Worm (Caenorhabditis elegans) whole organism, young adult: ENCODE results near the gene T06E6.1.
A peak's percentile ranks its signal among the peaks of the same experiment; 100 is the strongest.

ENCODE experiments used
- B0336.3 ChIP-seq: fragments of 200-800 bp; sonication (Bioruptor generic); IDR thresholded peaks from 2 replicates; pipeline ENCODE4 v1.3.6; 2022; ENCODE audit warnings: missing genetic modification characterization, missing compliant biosample characterization
- F22D6.2 ChIP-seq: sonication (generic microtip); optimal IDR thresholded peaks from 2 replicates; lab custom pipeline; 2016; ENCODE audit warnings: mild to moderate bottlenecking, missing genetic modification characterization, missing compliant biosample characterization
- F49E8.2 ChIP-seq: sonication (generic microtip); optimal IDR thresholded peaks from 3 replicates; lab custom pipeline; 2017; ENCODE audit warnings: missing genetic modification characterization, mild to moderate bottlenecking, missing compliant biosample characterization, antibody characterized with exemption, moderate library complexity; ENCODE audit not compliant: insufficient read depth
- F52B5.7 ChIP-seq: sonication (generic microtip); optimal IDR thresholded peaks from 2 replicates; lab custom pipeline; 2016; ENCODE audit warnings: mild to moderate bottlenecking, missing genetic modification characterization, missing compliant biosample characterization
- F57C9.4 ChIP-seq: sonication (generic microtip); optimal IDR thresholded peaks from 2 replicates; lab custom pipeline; 2017; ENCODE audit warnings: mild to moderate bottlenecking, missing genetic modification characterization, missing compliant biosample characterization
- T07F8.4 ChIP-seq: sonication (generic microtip); optimal IDR thresholded peaks from 2 replicates; lab custom pipeline; 2016; ENCODE audit warnings: mild to moderate bottlenecking, missing genetic modification characterization, moderate library complexity, missing compliant biosample characterization
- T26A5.8 ChIP-seq: sonication (generic microtip); optimal IDR thresholded peaks from 2 replicates; lab custom pipeline; 2016; ENCODE audit warnings: missing genetic modification characterization, missing compliant biosample characterization
- Y56A3A.18 ChIP-seq: fragments of 200-800 bp; sonication (Bioruptor generic); IDR thresholded peaks from 2 replicates; pipeline ENCODE4 v1.3.6; 2022; ENCODE audit warnings: missing genetic modification reagents, missing genetic modification characterization, missing compliant biosample characterization
- ZK185.1 ChIP-seq: sonication (generic microtip); optimal IDR thresholded peaks from 2 replicates; lab custom pipeline; 2016; ENCODE audit warnings: mild to moderate bottlenecking, missing genetic modification characterization, missing compliant biosample characterization; ENCODE audit not compliant: poor library complexity, severe bottlenecking
- akir-1 ChIP-seq: fragments of 200-800 bp; sonication (Bioruptor generic); optimal IDR thresholded peaks from 2 replicates; lab custom pipeline; 2018; ENCODE audit warnings: mild to moderate bottlenecking, missing genetic modification characterization, moderate library complexity, missing compliant biosample characterization
- ama-1 ChIP-seq, 3 experiments: fragments of 150-350 bp in 1 of 3; sonication (generic microtip) in 2 of 3; optimal IDR thresholded peaks; 2 replicates each; lab custom pipeline; 2014 to 2018; ENCODE audit warnings: missing biosample characterization in 2 of 3, missing genetic modification characterization in 2 of 3, missing genetic modification reagents in 2 of 3
- atf-7 ChIP-seq: sonication (generic microtip); optimal IDR thresholded peaks from 2 replicates; lab custom pipeline; 2017; ENCODE audit warnings: mild to moderate bottlenecking, missing genetic modification characterization, missing compliant biosample characterization
- athp-1 ChIP-seq: sonication (generic microtip); optimal IDR thresholded peaks from 2 replicates; lab custom pipeline; 2017; ENCODE audit warnings: mild to moderate bottlenecking, missing genetic modification characterization, missing compliant biosample characterization
- cebp-1 ChIP-seq, 2 experiments: fragments of 200-800 bp in 1 of 2; sonication (Bioruptor generic) in 1 of 2; sonication (generic microtip) in 1 of 2; IDR thresholded peaks in 1 of 2; optimal IDR thresholded peaks in 1 of 2; 2 replicates each; pipeline versions ENCODE4 v1.3.6 to Lab custom; 2017 to 2022; ENCODE audit warnings: missing compliant biosample characterization in 2 of 2, missing genetic modification characterization in 2 of 2, mild to moderate bottlenecking in 1 of 2, missing genetic modification reagents in 1 of 2, moderate library complexity in 1 of 2
- ceh-27 ChIP-seq: fragments of 200-800 bp; sonication (Bioruptor generic); optimal IDR thresholded peaks from 2 replicates; lab custom pipeline; 2018; ENCODE audit warnings: mild to moderate bottlenecking, missing genetic modification characterization, moderate library complexity, missing compliant biosample characterization
- ceh-79 ChIP-seq: sonication (generic microtip); optimal IDR thresholded peaks from 2 replicates; lab custom pipeline; 2017; ENCODE audit warnings: mild to moderate bottlenecking, missing genetic modification characterization, missing compliant biosample characterization
- dpff-1 ChIP-seq: sonication (generic microtip); optimal IDR thresholded peaks from 2 replicates; lab custom pipeline; 2017; ENCODE audit warnings: mild to moderate bottlenecking, missing genetic modification characterization, missing compliant biosample characterization
- egl-44 ChIP-seq: fragments of 200-800 bp; sonication (Bioruptor generic); IDR thresholded peaks from 2 replicates; pipeline ENCODE4 v1.3.6; 2022; ENCODE audit warnings: missing genetic modification reagents, missing genetic modification characterization, missing compliant biosample characterization
- ekl-4 ChIP-seq: fragments of 200-800 bp; sonication (Bioruptor generic); IDR thresholded peaks from 2 replicates; pipeline ENCODE4 v1.3.6; 2022; ENCODE audit warnings: missing genetic modification reagents, missing genetic modification characterization, missing compliant biosample characterization
- fkh-3 ChIP-seq: sonication (generic microtip); optimal IDR thresholded peaks from 2 replicates; lab custom pipeline; 2016; ENCODE audit warnings: mild to moderate bottlenecking, missing genetic modification characterization, missing compliant biosample characterization
- him-1 ChIP-seq: sonication (generic microtip); optimal IDR thresholded peaks from 2 replicates; lab custom pipeline; 2016; ENCODE audit warnings: missing genotype, missing genetic modification reagents, missing genetic modification characterization, missing compliant biosample characterization
- hlh-26 ChIP-seq: fragments of 200-800 bp; sonication (Bioruptor generic); conservative IDR thresholded peaks from 2 replicates; pipeline ENCODE4 v1.3.6; 2022; ENCODE audit warnings: missing genetic modification reagents, missing genetic modification characterization, missing compliant biosample characterization
- hsf-1 ChIP-seq: fragments of 200-800 bp; sonication (Bioruptor generic); IDR thresholded peaks from 2 replicates; pipeline ENCODE4 v1.3.6; 2022; ENCODE audit warnings: missing genetic modification reagents, missing genetic modification characterization, missing compliant biosample characterization
- lin-54 ChIP-seq: fragments of 200-800 bp; sonication (Bioruptor generic); optimal IDR thresholded peaks from 2 replicates; lab custom pipeline; 2018; ENCODE audit warnings: mild to moderate bottlenecking, missing genetic modification characterization, missing compliant biosample characterization
- lsl-1 ChIP-seq: fragments of 200-800 bp; sonication (Bioruptor generic); optimal IDR thresholded peaks from 2 replicates; lab custom pipeline; 2018; ENCODE audit warnings: mild to moderate bottlenecking, missing genetic modification characterization, moderate library complexity, missing compliant biosample characterization
- madf-10 ChIP-seq: sonication (generic microtip); optimal IDR thresholded peaks from 2 replicates; lab custom pipeline; 2016; ENCODE audit warnings: mild to moderate bottlenecking, missing genetic modification characterization, missing compliant biosample characterization
- madf-8 ChIP-seq: fragments of 200-800 bp; sonication (Bioruptor generic); conservative IDR thresholded peaks from 2 replicates; pipeline ENCODE4 v1.3.6; 2022; ENCODE audit warnings: missing genetic modification reagents, missing genetic modification characterization, missing compliant biosample characterization
- nfya-1 ChIP-seq: sonication (generic microtip); optimal IDR thresholded peaks from 2 replicates; lab custom pipeline; 2017; ENCODE audit warnings: antibody characterized with exemption, missing compliant biosample characterization, missing genetic modification characterization, borderline replicate concordance; ENCODE audit not compliant: insufficient read depth
- repo-1 ChIP-seq: sonication (generic microtip); optimal IDR thresholded peaks from 2 replicates; lab custom pipeline; 2017; ENCODE audit warnings: mild to moderate bottlenecking, missing genetic modification characterization, missing compliant biosample characterization
- snpc-1.1 ChIP-seq: sonication (generic microtip); optimal IDR thresholded peaks from 2 replicates; lab custom pipeline; 2017; ENCODE audit warnings: missing genetic modification characterization, mild to moderate bottlenecking, missing compliant biosample characterization, antibody characterized with exemption, moderate library complexity, missing genotype, missing genetic modification reagents; ENCODE audit not compliant: insufficient read depth
- snpc-4 ChIP-seq, 5 experiments: fragments of 150-350 bp in 1 of 5; sonication (generic microtip) in 4 of 5; optimal IDR thresholded peaks; 2 replicates each; lab custom pipeline; 2014 to 2018; ENCODE audit warnings: missing genetic modification characterization in 5 of 5, missing biosample characterization in 3 of 5, antibody characterized with exemption in 2 of 5, mild to moderate bottlenecking in 2 of 5, missing compliant biosample characterization in 2 of 5, missing genotype in 2 of 5, moderate library complexity in 2 of 5, missing genetic modification reagents in 1 of 5
- tlf-1 ChIP-seq: fragments of 200-800 bp; sonication (Bioruptor generic); optimal IDR thresholded peaks from 2 replicates; lab custom pipeline; 2018; ENCODE audit warnings: mild to moderate bottlenecking, missing genetic modification characterization, missing compliant biosample characterization
- unc-62 ChIP-seq: fragments of 150-350 bp; optimal IDR thresholded peaks from 2 replicates; lab custom pipeline; 2014; ENCODE audit warnings: missing biosample characterization, missing genetic modification reagents, missing genetic modification characterization
- xnd-1 ChIP-seq: sonication (generic microtip); optimal IDR thresholded peaks from 2 replicates; lab custom pipeline; 2016; ENCODE audit warnings: missing genotype, missing genetic modification reagents, missing genetic modification characterization, missing compliant biosample characterization
- zim-3 ChIP-seq: sonication (generic microtip); optimal IDR thresholded peaks from 2 replicates; lab custom pipeline; 2017; ENCODE audit warnings: mild to moderate bottlenecking, missing genetic modification characterization, moderate library complexity, missing compliant biosample characterization
- ztf-25 ChIP-seq: fragments of 200-800 bp; sonication (Bioruptor generic); IDR thresholded peaks from 2 replicates; pipeline ENCODE4 v1.3.6; 2022; ENCODE audit warnings: missing genetic modification reagents, missing genetic modification characterization, missing compliant biosample characterization

T06E6.1 gene

ce11 chrV:15394906-15395305 is at the start of gene T06E6.1:
T06E6.1 (minus strand) TSS chrV:15394961.
- no peak for TF ChIP-seq B0336.3 (GFP tag; lab: Robert Waterston, UW)
- TF ChIP-seq lin-54 (GFP tag; lab: Kevin White, UChicago): peak; percentile 10
- TF ChIP-seq, all 124 proteins: peak for 1

ce11 chrV:15444188-15444587 is 49.4 kb upstream of the T06E6.1 start, which contains the start of gene T26H5.11:
T26H5.11 (minus strand) TSS chrV:15444288.
- TF ChIP-seq B0336.3 (GFP tag; lab: Robert Waterston, UW): no peak
- TF ChIP-seq hsf-1 (GFP tag; lab: Robert Waterston, UW): no peak
- TF ChIP-seq F52B5.7 (tag; lab: Kevin White, UChicago): no peak
- no peak for TF ChIP-seq cebp-1 (GFP tag; IDR thresholded peaks at IDR 0.05; lab: Robert Waterston, UW)
- no peak for TF ChIP-seq cebp-1 (tag; optimal IDR thresholded peaks at IDR 0.05; lab: Kevin White, UChicago)
- no peak for TF ChIP-seq nfya-1 (tag; lab: Kevin White, UChicago)
- no peak for TF ChIP-seq xnd-1 (tag; lab: Kevin White, UChicago)
- no peak for TF ChIP-seq repo-1 (tag; lab: Kevin White, UChicago)
- TF ChIP-seq zim-3 (tag; lab: Kevin White, UChicago): no peak
- TF ChIP-seq lsl-1 (GFP tag; lab: Kevin White, UChicago): no peak

- TF ChIP-seq fkh-3 (tag; lab: Kevin White, UChicago) (no peak), ama-1 (optimal IDR thresholded peaks at IDR 0.05; lab: Kevin White, UChicago) (no peak), ama-1 (GFP tag; optimal IDR thresholded peaks at IDR 0.05; lab: Kevin White, UChicago) (no peak), Y56A3A.18 (no peak), repo-1 (tag; lab: Kevin White, UChicago) (no peak), F57C9.4 (tag; lab: Kevin White, UChicago) (no peak), snpc-1.1 (tag; lab: Kevin White, UChicago) (no peak), snpc-4 (GFP tag; optimal IDR thresholded peaks at IDR 0.05; lab: Kevin White, UChicago) (no peak), snpc-4 (tag; optimal IDR thresholded peaks at IDR 0.05; lab: Kevin White, UChicago) (no peak), B0336.3 (GFP tag; lab: Robert Waterston, UW) (no peak), ceh-79 (tag; lab: Kevin White, UChicago) (no peak), him-1 (tag; lab: Kevin White, UChicago) (no peak), ekl-4 (no peak), atf-7 (no peak), lin-54 (GFP tag; lab: Kevin White, UChicago) (no peak), T07F8.4 (tag; lab: Kevin White, UChicago) (no peak), ZK185.1 (tag; lab: Kevin White, UChicago) (no peak), hlh-26 (GFP tag; lab: Robert Waterston, UW) (no peak), egl-44 (GFP tag; lab: Robert Waterston, UW) (no peak), unc-62 (GFP tag; lab: Kevin White, UChicago) (no peak)
Measured at ce11 chrV:15443708-15444107, 48.9 kb upstream of the T06E6.1 start, which contains the start of gene T26H5.10. T26H5.10 (minus strand) TSS chrV:15443808.

ce11 chrV:15442384-15442783 is 47.6 kb upstream of the T06E6.1 start:
- TF ChIP-seq dpff-1 (tag; lab: Kevin White, UChicago): no peak
- no peak for TF ChIP-seq madf-10 (tag; lab: Kevin White, UChicago)
- no peak for TF ChIP-seq akir-1 (GFP tag; lab: Kevin White, UChicago)
- TF ChIP-seq xnd-1 (tag; lab: Kevin White, UChicago): no peak
- TF ChIP-seq ZK185.1 (tag; lab: Kevin White, UChicago): no peak
- TF ChIP-seq T26A5.8: no peak
- no peak for TF ChIP-seq F49E8.2 (tag; lab: Kevin White, UChicago)
- TF ChIP-seq F22D6.2 (tag; lab: Kevin White, UChicago): no peak
- TF ChIP-seq athp-1: no peak
- TF ChIP-seq fkh-3 (tag; lab: Kevin White, UChicago): no peak
- TF ChIP-seq madf-8 (GFP tag; lab: Robert Waterston, UW): no peak
- TF ChIP-seq ceh-27 (GFP tag; lab: Kevin White, UChicago): no peak
- TF ChIP-seq tlf-1 (GFP tag; lab: Kevin White, UChicago): no peak
- no peak for TF ChIP-seq ztf-25 (GFP tag; lab: Robert Waterston, UW)
- TF ChIP-seq, all 124 proteins: peak for 0
